Fruit fly (Drosophila melanogaster) whole organism, embryonic: ENCODE measurements around the gene CG34001.

Experiments used
- Aef1 ChIP-seq: fragments of 200-800 bp; sonication (Bioruptor generic); IDR thresholded peaks from 3 replicates; pipeline ENCODE4 v1.3.6; 2022; ENCODE audit warnings: missing biosample characterization, missing genetic modification characterization
- Atf6 ChIP-seq: fragments of 200-800 bp; sonication (Bioruptor generic); IDR thresholded peaks from 2 replicates; pipeline ENCODE4 v1.3.6; 2022; ENCODE audit warnings: missing biosample characterization, missing genetic modification characterization
- Blimp-1 ChIP-seq: fragments of 200-800 bp; sonication (Bioruptor generic); optimal IDR thresholded peaks from 3 replicates; lab custom pipeline; 2018; ENCODE audit warnings: missing biosample characterization, missing genetic modification characterization, mild to moderate bottlenecking, moderate library complexity, missing genetic modification reagents
- CG10147 ChIP-seq: fragments of 200-800 bp; sonication (Bioruptor generic); optimal IDR thresholded peaks from 2 replicates; lab custom pipeline; 2019; ENCODE audit warnings: missing biosample characterization, mild to moderate bottlenecking, missing genetic modification characterization, moderate library complexity
- CG10543 ChIP-seq: fragments of 200-800 bp; sonication (Bioruptor generic); optimal IDR thresholded peaks from 3 replicates; lab custom pipeline; 2017; ENCODE audit warnings: missing biosample characterization, mild to moderate bottlenecking, missing genetic modification characterization, moderate library complexity
- CG11456 ChIP-seq: fragments of 200-800 bp; sonication (Bioruptor generic); IDR thresholded peaks from 3 replicates; pipeline ENCODE4 v1.3.6; 2022; ENCODE audit warnings: missing biosample characterization, missing genetic modification characterization
- CG13775 ChIP-seq: fragments of 200-800 bp; sonication (Bioruptor generic); optimal IDR thresholded peaks from 3 replicates; lab custom pipeline; 2017; ENCODE audit warnings: missing biosample characterization, mild to moderate bottlenecking, missing genetic modification characterization
- CG15514 ChIP-seq: fragments of 200-800 bp; sonication (Bioruptor generic); optimal IDR thresholded peaks from 3 replicates; lab custom pipeline; 2017; ENCODE audit warnings: missing biosample characterization, missing genetic modification characterization, mild to moderate bottlenecking, moderate library complexity, missing genetic modification reagents
- CG16813 ChIP-seq: fragments of 200-800 bp; sonication (Bioruptor generic); IDR thresholded peaks from 3 replicates; pipeline ENCODE4 v1.3.6; 2022; ENCODE audit warnings: missing biosample characterization, missing genetic modification characterization; ENCODE audit not compliant: partially characterized antibody
- CG17328 ChIP-seq: fragments of 200-800 bp; sonication (Bioruptor generic); IDR thresholded peaks from 2 replicates; pipeline ENCODE4 v1.3.6; 2022; ENCODE audit warnings: missing biosample characterization, missing genetic modification characterization
- CG1832 ChIP-seq: fragments of 200-800 bp; sonication (Bioruptor generic); optimal IDR thresholded peaks from 2 replicates; lab custom pipeline; 2017; ENCODE audit warnings: missing biosample characterization, mild to moderate bottlenecking, missing genetic modification characterization, inconsistent platforms
- CG18476 ChIP-seq: fragments of 200-800 bp; sonication (Bioruptor generic); optimal IDR thresholded peaks from 2 replicates; lab custom pipeline; 2016; ENCODE audit warnings: missing biosample characterization, mild to moderate bottlenecking, missing genetic modification characterization
- CG2120 ChIP-seq: fragments of 200-800 bp; sonication (Bioruptor generic); optimal IDR thresholded peaks from 3 replicates; lab custom pipeline; 2016; ENCODE audit warnings: missing biosample characterization, missing genetic modification characterization
- CG2202 ChIP-seq: fragments of 200-800 bp; sonication (Bioruptor generic); optimal IDR thresholded peaks from 2 replicates; lab custom pipeline; 2018; ENCODE audit warnings: missing biosample characterization, mild to moderate bottlenecking, missing genetic modification characterization
- CG30020 ChIP-seq: fragments of 200-800 bp; optimal IDR thresholded peaks from 2 replicates; lab custom pipeline; 2019; ENCODE audit warnings: missing biosample characterization, mild to moderate bottlenecking, missing genetic modification characterization, moderate library complexity
- CG31365 ChIP-seq: fragments of 200-800 bp; sonication (Bioruptor generic); optimal IDR thresholded peaks from 2 replicates; lab custom pipeline; 2018; ENCODE audit warnings: missing biosample characterization, mild to moderate bottlenecking, missing genetic modification characterization
- CG3163 ChIP-seq: fragments of 200-800 bp; sonication (Bioruptor generic); optimal IDR thresholded peaks from 3 replicates; lab custom pipeline; 2016; ENCODE audit warnings: missing biosample characterization, missing genetic modification characterization
- CG32767 ChIP-seq: fragments of 200-800 bp; sonication (Bioruptor generic); IDR thresholded peaks from 2 replicates; pipeline ENCODE4 v1.3.6; 2022; ENCODE audit warnings: missing biosample characterization, missing genetic modification characterization
- CG3838 ChIP-seq: fragments of 200-800 bp; sonication (Bioruptor generic); optimal IDR thresholded peaks from 3 replicates; lab custom pipeline; 2016; ENCODE audit warnings: missing biosample characterization, missing genetic modification characterization
- CG4404 ChIP-seq: fragments of 200-800 bp; sonication (Bioruptor generic); IDR thresholded peaks from 2 replicates; pipeline ENCODE4 v1.3.6; 2022; ENCODE audit warnings: missing biosample characterization, missing genetic modification characterization
- CG4617 ChIP-seq: fragments of 200-800 bp; sonication (Bioruptor generic); optimal IDR thresholded peaks from 3 replicates; lab custom pipeline; 2016; ENCODE audit warnings: missing biosample characterization, missing genetic modification characterization, borderline replicate concordance
- CG5953 ChIP-seq: fragments of 200-800 bp; sonication (Bioruptor generic); IDR thresholded peaks from 2 replicates; pipeline ENCODE4 v1.3.6; 2022; ENCODE audit warnings: missing biosample characterization, missing genetic modification characterization
- CG9437 ChIP-seq: fragments of 200-800 bp; sonication (Bioruptor generic); optimal IDR thresholded peaks from 2 replicates; lab custom pipeline; 2018; ENCODE audit warnings: missing biosample characterization, mild to moderate bottlenecking, missing genetic modification characterization
- Camta ChIP-seq: fragments of 200-800 bp; sonication (Bioruptor generic); optimal IDR thresholded peaks from 2 replicates; lab custom pipeline; 2016; ENCODE audit warnings: missing biosample characterization, missing genetic modification characterization
- CrebB ChIP-seq: fragments of 200-800 bp; sonication (Bioruptor generic); optimal IDR thresholded peaks from 3 replicates; lab custom pipeline; 2018; ENCODE audit warnings: missing biosample characterization, mild to moderate bottlenecking, missing genetic modification characterization
- Dek ChIP-seq: fragments of 200-800 bp; sonication (Bioruptor generic); optimal IDR thresholded peaks from 3 replicates; lab custom pipeline; 2019; ENCODE audit warnings: missing biosample characterization, mild to moderate bottlenecking, missing genetic modification characterization, moderate library complexity
- Dip2 ChIP-seq: fragments of 200-800 bp; sonication (Bioruptor generic); IDR thresholded peaks from 2 replicates; pipeline ENCODE4 v1.3.6; 2022; ENCODE audit warnings: missing biosample characterization, missing genetic modification characterization
- Dip3 ChIP-seq: fragments of 200-800 bp; sonication (Bioruptor generic); optimal IDR thresholded peaks from 3 replicates; lab custom pipeline; 2016; ENCODE audit warnings: missing biosample characterization, missing genetic modification characterization
- Lhr ChIP-seq: fragments of 200-800 bp; sonication (Bioruptor generic); optimal IDR thresholded peaks from 3 replicates; lab custom pipeline; 2017; ENCODE audit warnings: mild to moderate bottlenecking, missing biosample characterization, missing genetic modification reagents, missing genetic modification characterization
- Nf-YC ChIP-seq: fragments of 200-800 bp; optimal IDR thresholded peaks from 3 replicates; lab custom pipeline; 2019; ENCODE audit warnings: missing biosample characterization, mild to moderate bottlenecking, missing genetic modification characterization, moderate library complexity
- Trl ChIP-seq, 3 experiments: fragments of >200 bp in 2 of 3; fragments of 200-800 bp in 1 of 3; sonication (Bioruptor generic) in 1 of 3; optimal IDR thresholded peaks; 2 replicates in 1 of 3; 3 replicates in 2 of 3; lab custom pipeline; 2016 to 2017; ENCODE audit warnings: missing biosample characterization in 1 of 3, missing genetic modification characterization in 1 of 3
- Vsx1 ChIP-seq: fragments of 200-800 bp; sonication (Bioruptor generic); optimal IDR thresholded peaks from 2 replicates; lab custom pipeline; 2017; ENCODE audit warnings: missing biosample characterization, mild to moderate bottlenecking, missing genetic modification characterization, missing genetic modification reagents
- ash1 ChIP-seq: fragments of 200-800 bp; sonication (Bioruptor generic); optimal IDR thresholded peaks from 2 replicates; lab custom pipeline; 2018; ENCODE audit warnings: missing biosample characterization, mild to moderate bottlenecking, missing genetic modification characterization
- bowl ChIP-seq: fragments of 200-800 bp; sonication (Bioruptor generic); IDR thresholded peaks from 2 replicates; pipeline ENCODE4 v1.3.6; 2022; ENCODE audit warnings: missing biosample characterization, missing genetic modification characterization
- crol ChIP-seq: fragments of 200-800 bp; sonication (Bioruptor generic); IDR thresholded peaks from 2 replicates; pipeline ENCODE4 v1.3.6; 2022; ENCODE audit warnings: missing biosample characterization, missing genetic modification characterization
- dati ChIP-seq: fragments of 200-800 bp; sonication (Bioruptor generic); IDR thresholded peaks from 2 replicates; pipeline ENCODE4 v1.3.6; 2022; ENCODE audit warnings: missing biosample characterization, missing genetic modification characterization
- eve ChIP-seq, 2 experiments: fragments of >200 bp; optimal IDR thresholded peaks; 2 replicates each; lab custom pipeline; 2017; ENCODE audit warnings: missing biosample characterization in 2 of 2, missing genetic modification characterization in 2 of 2
- fd64A ChIP-seq: fragments of 200-800 bp; sonication (Bioruptor generic); optimal IDR thresholded peaks from 3 replicates; lab custom pipeline; 2018; ENCODE audit warnings: missing biosample characterization, mild to moderate bottlenecking, missing genetic modification characterization
- gcm2 ChIP-seq: fragments of 200-800 bp; sonication (Bioruptor generic); optimal IDR thresholded peaks from 2 replicates; lab custom pipeline; 2016; ENCODE audit warnings: missing biosample characterization, missing genetic modification characterization
- insv ChIP-seq, 2 experiments: fragments of 200-800 bp; sonication (Bioruptor generic); optimal IDR thresholded peaks; 3 replicates each; lab custom pipeline; 2016 to 2018; ENCODE audit warnings: missing biosample characterization in 2 of 2, missing genetic modification characterization in 2 of 2
- jumu ChIP-seq: fragments of 200-800 bp; sonication (Bioruptor generic); optimal IDR thresholded peaks from 3 replicates; lab custom pipeline; 2016; ENCODE audit warnings: missing biosample characterization, missing genetic modification characterization
- nau ChIP-seq: fragments of 200-800 bp; sonication (Bioruptor generic); optimal IDR thresholded peaks from 3 replicates; lab custom pipeline; 2017; ENCODE audit warnings: missing biosample characterization, mild to moderate bottlenecking, missing genetic modification characterization, missing genetic modification reagents
- pfk ChIP-seq: fragments of 200-800 bp; sonication (Bioruptor generic); optimal IDR thresholded peaks from 2 replicates; lab custom pipeline; 2018; ENCODE audit warnings: missing biosample characterization, mild to moderate bottlenecking, missing genetic modification characterization, moderate library complexity
- scrt ChIP-seq: fragments of 200-800 bp; sonication (Bioruptor generic); optimal IDR thresholded peaks from 2 replicates; lab custom pipeline; 2018; ENCODE audit warnings: missing biosample characterization, mild to moderate bottlenecking, missing genetic modification characterization, moderate library complexity
- sens-2 ChIP-seq: fragments of 200-800 bp; sonication (Bioruptor generic); IDR thresholded peaks from 2 replicates; pipeline ENCODE4 v1.3.6; 2022; ENCODE audit warnings: missing biosample characterization, missing genetic modification characterization
- slp2 ChIP-seq: fragments of 200-800 bp; sonication (Bioruptor generic); optimal IDR thresholded peaks from 2 replicates; lab custom pipeline; 2016; ENCODE audit warnings: missing biosample characterization, missing genetic modification characterization
- ssp ChIP-seq: fragments of 200-800 bp; sonication (Bioruptor generic); IDR thresholded peaks from 2 replicates; pipeline ENCODE4 v1.3.6; 2022; ENCODE audit warnings: missing biosample characterization, missing genetic modification characterization
- unpg ChIP-seq: fragments of 200-800 bp; sonication (Bioruptor generic); optimal IDR thresholded peaks from 3 replicates; lab custom pipeline; 2018; ENCODE audit warnings: missing biosample characterization, mild to moderate bottlenecking, missing genetic modification characterization, moderate library complexity
- vnd ChIP-seq: fragments of 200-800 bp; sonication (Bioruptor generic); IDR thresholded peaks from 3 replicates; pipeline ENCODE4 v1.3.6; 2022; ENCODE audit warnings: missing biosample characterization, missing genetic modification characterization; ENCODE audit not compliant: partially characterized antibody
- zfh2 ChIP-seq: fragments of 200-800 bp; sonication (Bioruptor generic); optimal IDR thresholded peaks from 2 replicates; lab custom pipeline; 2016; ENCODE audit warnings: missing biosample characterization, missing genetic modification characterization

Gene CG34001

DNA sequence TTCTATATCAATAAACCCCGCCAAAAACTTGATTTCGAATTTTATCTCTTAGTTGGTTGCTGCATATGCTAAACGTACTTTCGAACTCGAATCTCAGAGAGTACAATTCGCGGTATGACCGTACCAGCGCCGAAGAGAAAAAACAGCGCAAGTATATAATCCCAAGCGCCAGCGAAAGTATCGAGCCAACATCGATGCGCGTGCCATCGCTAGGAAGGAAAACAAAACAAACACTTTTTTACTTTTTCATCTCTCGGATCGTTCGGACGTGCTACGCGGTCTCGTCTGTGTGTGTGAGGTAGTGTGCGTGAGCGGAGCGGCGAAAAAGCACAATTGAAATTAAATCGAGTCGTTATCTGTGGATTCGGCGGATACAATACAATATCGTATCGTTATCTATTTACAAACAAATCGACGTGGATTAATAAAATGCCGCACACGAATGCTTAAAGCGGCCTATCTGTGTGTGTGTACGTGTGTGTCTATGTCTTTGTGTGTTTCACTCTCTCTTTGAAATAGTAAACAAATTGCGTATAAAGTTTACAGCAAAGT, 33.7 kb downstream of the CG34001 start, which contains the start of gene simj (continued):
- peak; percentile 77 for TF ChIP-seq ash1 (GFP tag; lab: Kevin White, UChicago)
- TF ChIP-seq eve (GFP tag; optimal IDR thresholded peaks at IDR 0.05; lab: Kevin White, UChicago): peak in 1 of 2 experiments; percentile 76
- peak; percentile 61 for TF ChIP-seq Nf-YC
- peak; percentile 68 for TF ChIP-seq scrt
- peak; percentile 52 for TF ChIP-seq unpg (GFP tag; lab: Kevin White, UChicago)
- no peak for TF ChIP-seq CG9437 (GFP tag; lab: Kevin White, UChicago)
- no peak for TF ChIP-seq dati (GFP tag; lab: Robert Waterston, UW)
- peak; percentile 69 for TF ChIP-seq Atf6 (GFP tag; lab: Robert Waterston, UW)
- TF ChIP-seq sens-2: no peak
- TF ChIP-seq Dip2 (GFP tag; lab: Robert Waterston, UW): no peak
- TF ChIP-seq CG16813 (GFP tag; lab: Robert Waterston, UW): peak; percentile 83
- no peak for TF ChIP-seq CG13775 (GFP tag; lab: Kevin White, UChicago)
- TF ChIP-seq gcm2 (GFP tag; lab: Kevin White, UChicago): peak; percentile 61
- TF ChIP-seq ssp: no peak
- peak; percentile 50 for TF ChIP-seq CG4617 (GFP tag; lab: Kevin White, UChicago)
- TF ChIP-seq CG17328 (GFP tag; lab: Robert Waterston, UW): peak; percentile 38
- TF ChIP-seq insv (GFP tag; optimal IDR thresholded peaks at IDR 0.05; lab: Kevin White, UChicago): peak in 1 of 2 experiments; percentile 60
- TF ChIP-seq Aef1: no peak
- TF ChIP-seq CG30020: peak; percentile 16
- peak; percentile 26 for TF ChIP-seq Blimp-1 (GFP tag; lab: Kevin White, UChicago)
- no peak for TF ChIP-seq bowl (GFP tag; lab: Robert Waterston, UW)
- no peak for TF ChIP-seq Dip3
- no peak for TF ChIP-seq CG5953 (GFP tag; lab: Robert Waterston, UW)
- no peak for TF ChIP-seq CG18476
- TF ChIP-seq slp2 (GFP tag; lab: Kevin White, UChicago): peak; percentile 4
- TF ChIP-seq Trl (optimal IDR thresholded peaks at IDR 0.05; lab: Kevin White, UChicago): peak in 1 of 2 experiments; percentile 12
- peak; percentile 63 for TF ChIP-seq Trl (GFP tag; optimal IDR thresholded peaks at IDR 0.05; lab: Kevin White, UChicago)
- TF ChIP-seq fd64A (GFP tag; lab: Kevin White, UChicago): peak; percentile 50
- TF ChIP-seq Vsx1: no peak
- peak; percentile 51 for TF ChIP-seq CG3838 (GFP tag; lab: Kevin White, UChicago)
- TF ChIP-seq CG15514: peak; percentile 87
- peak; percentile 35 for TF ChIP-seq CG2202
- peak; percentile 2 for TF ChIP-seq CG10147
- TF ChIP-seq CG11456 (GFP tag; lab: Robert Waterston, UW): no peak
- TF ChIP-seq CG31365 (tag; lab: Kevin White, UChicago): peak; percentile 58
- TF ChIP-seq CG1832 (GFP tag; lab: Kevin White, UChicago): no peak
- peak; percentile 86 for TF ChIP-seq CG10543
- TF ChIP-seq Lhr: peak; percentile 74
- TF ChIP-seq crol: peak; percentile 7; the same call in 1 of the 2 replicates
- TF ChIP-seq Camta: no peak
- TF ChIP-seq CG2120: peak; percentile 62
- TF ChIP-seq pfk (GFP tag; lab: Kevin White, UChicago): peak; percentile 41
- TF ChIP-seq nau (GFP tag; lab: Kevin White, UChicago): peak; percentile 58
- TF ChIP-seq CG3163 (GFP tag; lab: Kevin White, UChicago): peak; percentile 83
- TF ChIP-seq Dek: peak; percentile 65
- TF ChIP-seq CrebB (tag; lab: Kevin White, UChicago): peak; percentile 58
- no peak for TF ChIP-seq CG4404
- TF ChIP-seq zfh2: peak; percentile 38
- TF ChIP-seq CG32767 (GFP tag; lab: Robert Waterston, UW): no peak
- TF ChIP-seq vnd: peak; percentile 64
- peak; percentile 46 for TF ChIP-seq jumu (GFP tag; lab: Kevin White, UChicago)
